Worm (Caenorhabditis elegans) whole organism, L3 larva: ENCODE data around the gene lin-29.

Experiments used
- ama-1 ChIP-seq: fragments of 150-350 bp; optimal IDR thresholded peaks from 2 replicates; lab custom pipeline; 2018
- ceh-82 ChIP-seq: fragments of 150-350 bp; optimal IDR thresholded peaks from 2 replicates; lab custom pipeline; 2014; ENCODE audit warnings: missing biosample characterization, missing genetic modification characterization
- lin-15B ChIP-seq: fragments of 150-350 bp; optimal IDR thresholded peaks from 2 replicates; lab custom pipeline; 2014; ENCODE audit warnings: missing biosample characterization, missing genetic modification characterization
- lin-39 ChIP-seq: fragments of 150-350 bp; optimal IDR thresholded peaks from 2 replicates; lab custom pipeline; 2018; ENCODE audit warnings: missing biosample characterization, missing genetic modification reagents, missing genetic modification characterization
- lsy-12 ChIP-seq: sonication (generic microtip); optimal IDR thresholded peaks from 2 replicates; lab custom pipeline; 2016; ENCODE audit warnings: mild to moderate bottlenecking, missing genetic modification characterization, missing compliant biosample characterization
- mdl-1 ChIP-seq: fragments of 150-350 bp; optimal IDR thresholded peaks from 2 replicates; lab custom pipeline; 2014; ENCODE audit warnings: missing biosample characterization, missing genetic modification characterization
- nhr-237 ChIP-seq: fragments of 150-350 bp; optimal IDR thresholded peaks from 2 replicates; lab custom pipeline; 2014; ENCODE audit warnings: missing biosample characterization, missing genetic modification characterization
- nhr-76 ChIP-seq: fragments of 150-350 bp; sonication (generic microtip); optimal IDR thresholded peaks from 5 replicates; lab custom pipeline; 2014; ENCODE audit warnings: missing biosample characterization, missing genetic modification characterization
- snpc-4 ChIP-seq: fragments of 150-350 bp; optimal IDR thresholded peaks from 2 replicates; lab custom pipeline; 2014; ENCODE audit warnings: missing biosample characterization, missing genetic modification characterization
- unc-39 ChIP-seq: sonication (generic microtip); optimal IDR thresholded peaks from 4 replicates; lab custom pipeline; 2017; ENCODE audit warnings: missing biosample characterization, missing genetic modification characterization

ce11 chrII:11914304-11914703 lies 20.8 kb downstream of the lin-29 start, which contains the start of gene ZK930.7:
- TF ChIP-seq mdl-1, result no peak
- no peak for TF ChIP-seq lsy-12
- TF ChIP-seq lin-39 (tag; lab: Kevin White, UChicago), result no peak
- TF ChIP-seq lin-15B (tag; lab: Kevin White, UChicago), result no peak
- TF ChIP-seq snpc-4 (tag; lab: Kevin White, UChicago), result no peak
- no peak for TF ChIP-seq ceh-82 (tag; lab: Kevin White, UChicago)
- TF ChIP-seq unc-39 (tag; lab: Kevin White, UChicago), result no peak
- TF ChIP-seq ama-1 (lab: Kevin White, UChicago), result no peak
- no peak for TF ChIP-seq nhr-237 (tag; lab: Kevin White, UChicago)
- no peak for TF ChIP-seq nhr-76
